Fruit fly (Drosophila melanogaster): ENCODE results near the gene CG8565.
A peak's percentile ranks its signal among the peaks of the same experiment; 100 is the strongest.

Gene CG8565

dm6 chrX:15870777-15871757, 33.4 kb downstream of the CG8565 start (continued):
- TF ChIP-seq HmgD (GFP tag; optimal IDR thresholded peaks at IDR 0.05) (no peak), bcd (GFP tag; optimal IDR thresholded peaks at IDR 0.05) (no peak), CG14014 (GFP tag; IDR thresholded peaks at IDR 0.05) (peak; percentile 79; the same call in 1 of the 2 replicates), CG18476 (GFP tag; optimal IDR thresholded peaks at IDR 0.05) (peak; percentile 64), ATbp (GFP tag; optimal IDR thresholded peaks at IDR 0.05) (no peak), sima (GFP tag; optimal IDR thresholded peaks at IDR 0.05) (no peak), Myb (GFP tag; optimal IDR thresholded peaks at IDR 0.05) (peak; percentile 15), dm (GFP tag; optimal IDR thresholded peaks at IDR 0.05) (no peak), CG1647 (GFP tag; optimal IDR thresholded peaks at IDR 0.05) (peak; percentile 41), CG11456 (GFP tag; IDR thresholded peaks at IDR 0.05) (no peak), CG18599 (GFP tag; optimal IDR thresholded peaks at IDR 0.05) (no peak), CG7963 (GFP tag; IDR thresholded peaks at IDR 0.05; ENCODE audit: partially characterized antibody) (no peak), knrl (GFP tag; IDR thresholded peaks at IDR 0.05; ENCODE audit: partially characterized antibody) (no peak), Spps (tag; optimal IDR thresholded peaks at IDR 0.05) (no peak), bigmax (GFP tag; optimal IDR thresholded peaks at IDR 0.05) (peak; percentile 32), CG32772 (GFP tag; IDR thresholded peaks at IDR 0.05) (no peak), CG10654 (GFP tag; optimal IDR thresholded peaks at IDR 0.05) (peak; percentile 48), CG15479 (GFP tag; optimal IDR thresholded peaks at IDR 0.05) (no peak), CG7357 (GFP tag; IDR thresholded peaks at IDR 0.05) (peak; percentile 77), Nf-YB (GFP tag; optimal IDR thresholded peaks at IDR 0.05) (peak; percentile 46), Side (GFP tag; optimal IDR thresholded peaks at IDR 0.05) (peak; percentile 31), ken (GFP tag; IDR thresholded peaks at IDR 0.05) (no peak), kni (GFP tag; optimal IDR thresholded peaks at IDR 0.05) (no peak), Hr51 (GFP tag; optimal IDR thresholded peaks at IDR 0.05) (peak in 1 of 2 experiments; percentile 49), CG9727 (GFP tag; optimal IDR thresholded peaks at IDR 0.05) (peak; percentile 63), Bteb2 (GFP tag; optimal IDR thresholded peaks at IDR 0.05) (peak; percentile 75), toy (GFP tag; IDR thresholded peaks at IDR 0.05) (no peak), Asciz (GFP tag; optimal IDR thresholded peaks at IDR 0.05) (no peak), schlank (tag; optimal IDR thresholded peaks at IDR 0.05) (peak; percentile 62), CG14441 (GFP tag; IDR thresholded peaks at IDR 0.05) (no peak), mirr (GFP tag; optimal IDR thresholded peaks at IDR 0.05) (peak; percentile 93), E2f2 (GFP tag; IDR thresholded peaks at IDR 0.05) (peak; percentile 43; the same call in 1 of the 2 replicates), CG14860 (GFP tag; IDR thresholded peaks at IDR 0.05; ENCODE audit: partially characterized antibody) (no peak), CG31365 (tag; optimal IDR thresholded peaks at IDR 0.05) (peak; percentile 73), CG13775 (GFP tag; optimal IDR thresholded peaks at IDR 0.05) (peak; percentile 32), dpn (GFP tag; optimal IDR thresholded peaks at IDR 0.05) (peak in 1 of 2 experiments; percentile 58), slbo (GFP tag; IDR thresholded peaks at IDR 0.05) (no peak), Doc3 (GFP tag; IDR thresholded peaks at IDR 0.05; ENCODE audit: partially characterized antibody) (no peak), CG30431 (GFP tag; optimal IDR thresholded peaks at IDR 0.05) (no peak), Hand (GFP tag; optimal IDR thresholded peaks at IDR 0.05) (peak; percentile 65), chm (GFP tag; IDR thresholded peaks at IDR 0.05) (no peak; the same call in 1 of the 2 replicates), abd-A (tag; optimal IDR thresholded peaks at IDR 0.05) (no peak), CG15011 (GFP tag; optimal IDR thresholded peaks at IDR 0.05) (no peak), Xrp1 (GFP tag; IDR thresholded peaks at IDR 0.05) (peak; percentile 38; the same call in 1 of the 2 replicates), sr (GFP tag; IDR thresholded peaks at IDR 0.05) (no peak), Atf3 (GFP tag; optimal IDR thresholded peaks at IDR 0.05) (no peak), Nf-YC (tag; optimal IDR thresholded peaks at IDR 0.05) (no peak), CG18011 (GFP tag; optimal IDR thresholded peaks at IDR 0.05) (peak; percentile 18)

Data from whole organism, embryonic.